Worm (Caenorhabditis elegans) whole organism, young adult: Measurements from ENCODE around the gene ZK892.4.

Source experiments
- K12H6.12 ChIP-seq: fragments of 200-800 bp; sonication (Bioruptor generic); optimal IDR thresholded peaks from 2 replicates; lab custom pipeline; 2018; ENCODE audit warnings: mild to moderate bottlenecking, missing genetic modification characterization, missing compliant biosample characterization
- let-607 ChIP-seq, 2 experiments: fragments of 200-800 bp in 1 of 2; sonication (Bioruptor generic) in 1 of 2; sonication (generic microtip) in 1 of 2; optimal IDR thresholded peaks; 2 replicates each; lab custom pipeline; 2016 to 2018; ENCODE audit warnings: mild to moderate bottlenecking in 2 of 2, missing compliant biosample characterization in 2 of 2, missing genetic modification characterization in 2 of 2, moderate library complexity in 2 of 2, missing genotype in 1 of 2
- nhr-120 ChIP-seq: fragments of 200-800 bp; sonication (Bioruptor generic); IDR thresholded peaks from 2 replicates; pipeline ENCODE4 v1.3.6; 2022; ENCODE audit warnings: missing genetic modification characterization, missing compliant biosample characterization
- sdz-38 ChIP-seq: sonication (generic microtip); optimal IDR thresholded peaks from 2 replicates; lab custom pipeline; 2016; ENCODE audit warnings: missing genotype, missing genetic modification characterization, missing compliant biosample characterization
- snpc-3.4 ChIP-seq: sonication (generic microtip); optimal IDR thresholded peaks from 2 replicates; lab custom pipeline; 2017; ENCODE audit warnings: missing genetic modification characterization, mild to moderate bottlenecking, missing compliant biosample characterization, antibody characterized with exemption, moderate library complexity, missing genotype, missing genetic modification reagents

DNA sequence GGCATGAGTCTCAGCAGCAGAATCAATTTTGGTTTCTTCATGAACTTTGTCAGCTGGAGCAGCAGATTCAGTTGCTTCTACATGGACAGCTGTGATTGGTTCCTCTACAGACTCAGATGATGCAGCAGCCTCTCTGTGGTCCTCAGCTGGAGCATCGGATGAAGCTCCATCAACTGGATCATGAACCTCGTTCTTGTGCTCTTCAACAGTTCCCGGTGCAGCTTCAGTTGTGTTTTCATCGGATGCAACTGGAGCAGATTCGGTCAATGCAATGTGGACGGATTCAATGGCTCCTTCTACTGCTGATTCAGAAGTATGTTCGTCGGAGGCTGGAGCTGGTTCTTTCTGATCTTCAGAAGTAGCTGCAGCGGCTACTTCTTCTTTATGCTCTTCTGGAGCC, 8.0 kb downstream of the ZK892.4 start:
- TF ChIP-seq sdz-38 (no peak), let-607 (tag; optimal IDR thresholded peaks at IDR 0.05; lab: Kevin White, UChicago) (no peak), K12H6.12 (tag; lab: Kevin White, UChicago) (no peak), snpc-3.4 (no peak), nhr-120 (GFP tag; lab: Robert Waterston, UW) (no peak)
